Fruit fly (Drosophila melanogaster) whole organism, embryonic: Measurements from ENCODE around the gene Art8.

Source experiments
- Asciz ChIP-seq: fragments of 200-800 bp; sonication (Bioruptor generic); optimal IDR thresholded peaks from 2 replicates; lab custom pipeline; 2017; ENCODE audit warnings: missing biosample characterization, mild to moderate bottlenecking, missing genetic modification characterization, missing genetic modification reagents
- CG10209 ChIP-seq: fragments of 200-800 bp; sonication (Bioruptor generic); optimal IDR thresholded peaks from 3 replicates; lab custom pipeline; 2017; ENCODE audit warnings: missing biosample characterization, mild to moderate bottlenecking, missing genetic modification characterization, missing genetic modification reagents
- CG10543 ChIP-seq: fragments of 200-800 bp; sonication (Bioruptor generic); optimal IDR thresholded peaks from 3 replicates; lab custom pipeline; 2017; ENCODE audit warnings: missing biosample characterization, mild to moderate bottlenecking, missing genetic modification characterization, moderate library complexity
- CG11695 ChIP-seq: fragments of 200-800 bp; sonication (Bioruptor generic); IDR thresholded peaks from 3 replicates; pipeline ENCODE4 v1.3.6; 2022; ENCODE audit warnings: missing biosample characterization, missing genetic modification characterization
- CG12104 ChIP-seq: fragments of 200-800 bp; sonication (Bioruptor generic); optimal IDR thresholded peaks from 3 replicates; lab custom pipeline; 2016; ENCODE audit warnings: missing biosample characterization, missing genetic modification characterization
- CG12299 ChIP-seq: fragments of 200-800 bp; sonication (Bioruptor generic); optimal IDR thresholded peaks from 2 replicates; lab custom pipeline; 2018; ENCODE audit warnings: missing biosample characterization, mild to moderate bottlenecking, missing genetic modification characterization
- CG13894 ChIP-seq: fragments of 200-800 bp; sonication (Bioruptor generic); optimal IDR thresholded peaks from 3 replicates; lab custom pipeline; 2018; ENCODE audit warnings: missing biosample characterization, mild to moderate bottlenecking, missing genetic modification characterization, moderate library complexity
- CG14667 ChIP-seq: fragments of 200-800 bp; sonication (Bioruptor generic); IDR thresholded peaks from 2 replicates; pipeline ENCODE4 v1.3.6; 2022; ENCODE audit warnings: missing biosample characterization, missing genetic modification characterization
- CG14710 ChIP-seq: fragments of 200-800 bp; sonication (Bioruptor generic); optimal IDR thresholded peaks from 3 replicates; lab custom pipeline; 2019; ENCODE audit warnings: missing biosample characterization, mild to moderate bottlenecking, missing genetic modification characterization, moderate library complexity
- CG14860 ChIP-seq: fragments of 200-800 bp; sonication (Bioruptor generic); IDR thresholded peaks from 3 replicates; pipeline ENCODE4 v1.3.6; 2022; ENCODE audit warnings: missing biosample characterization, missing genetic modification characterization; ENCODE audit not compliant: partially characterized antibody
- CG15601 ChIP-seq: fragments of 200-800 bp; sonication (Bioruptor generic); optimal IDR thresholded peaks from 3 replicates; lab custom pipeline; 2019; ENCODE audit warnings: missing biosample characterization, mild to moderate bottlenecking, missing genetic modification characterization, moderate library complexity
- CG17328 ChIP-seq: fragments of 200-800 bp; sonication (Bioruptor generic); IDR thresholded peaks from 2 replicates; pipeline ENCODE4 v1.3.6; 2022; ENCODE audit warnings: missing biosample characterization, missing genetic modification characterization
- CG17359 ChIP-seq: fragments of 200-800 bp; sonication (Bioruptor generic); optimal IDR thresholded peaks from 3 replicates; lab custom pipeline; 2018; ENCODE audit warnings: missing biosample characterization, mild to moderate bottlenecking, missing genetic modification characterization, moderate library complexity
- CG17612 ChIP-seq: fragments of 200-800 bp; sonication (Bioruptor generic); IDR thresholded peaks from 2 replicates; pipeline ENCODE4 v1.3.6; 2022; ENCODE audit warnings: missing biosample characterization, missing genetic modification characterization
- CG2116 ChIP-seq: fragments of 200-800 bp; sonication (Bioruptor generic); optimal IDR thresholded peaks from 3 replicates; lab custom pipeline; 2018; ENCODE audit warnings: missing biosample characterization, mild to moderate bottlenecking, missing genetic modification characterization
- CG2199 ChIP-seq: fragments of 200-800 bp; sonication (Bioruptor generic); IDR thresholded peaks from 3 replicates; pipeline ENCODE4 v1.3.6; 2022; ENCODE audit warnings: missing biosample characterization, missing genetic modification characterization
- CG3407 ChIP-seq: fragments of 200-800 bp; sonication (Bioruptor generic); optimal IDR thresholded peaks from 2 replicates; lab custom pipeline; 2018; ENCODE audit warnings: missing biosample characterization, mild to moderate bottlenecking, missing genetic modification characterization
- CG4328 ChIP-seq: fragments of 200-800 bp; sonication (Bioruptor generic); optimal IDR thresholded peaks from 3 replicates; lab custom pipeline; 2017; ENCODE audit warnings: missing biosample characterization, missing genetic modification reagents, missing genetic modification characterization
- CG4730 ChIP-seq: fragments of 200-800 bp; sonication (Bioruptor generic); IDR thresholded peaks from 2 replicates; pipeline ENCODE4 v1.3.6; 2022; ENCODE audit warnings: missing biosample characterization, missing genetic modification characterization
- CG5953 ChIP-seq: fragments of 200-800 bp; sonication (Bioruptor generic); IDR thresholded peaks from 2 replicates; pipeline ENCODE4 v1.3.6; 2022; ENCODE audit warnings: missing biosample characterization, missing genetic modification characterization
- CG9932 ChIP-seq: fragments of 200-800 bp; sonication (Bioruptor generic); IDR thresholded peaks from 2 replicates; pipeline ENCODE4 v1.3.6; 2022; ENCODE audit warnings: missing biosample characterization, missing genetic modification characterization
- CoRest ChIP-seq: fragments of 200-800 bp; sonication (Bioruptor generic); optimal IDR thresholded peaks from 3 replicates; lab custom pipeline; 2018; ENCODE audit warnings: missing biosample characterization, mild to moderate bottlenecking, missing genetic modification characterization, moderate library complexity
- Fer3 ChIP-seq: fragments of 200-800 bp; sonication (Bioruptor generic); optimal IDR thresholded peaks from 2 replicates; lab custom pipeline; 2018; ENCODE audit warnings: missing biosample characterization, mild to moderate bottlenecking, missing genetic modification characterization, moderate library complexity
- Hey ChIP-seq: fragments of 200-800 bp; sonication (Bioruptor generic); optimal IDR thresholded peaks from 3 replicates; lab custom pipeline; 2018; ENCODE audit warnings: missing biosample characterization, mild to moderate bottlenecking, missing genetic modification characterization
- NC2α ChIP-seq: fragments of 200-800 bp; sonication (Bioruptor generic); optimal IDR thresholded peaks from 2 replicates; lab custom pipeline; 2016; ENCODE audit warnings: missing biosample characterization, missing genetic modification characterization
- Nf-YC ChIP-seq: fragments of 200-800 bp; optimal IDR thresholded peaks from 3 replicates; lab custom pipeline; 2019; ENCODE audit warnings: missing biosample characterization, mild to moderate bottlenecking, missing genetic modification characterization, moderate library complexity
- Pdp1 ChIP-seq, 2 experiments: fragments of 200-800 bp; sonication (Bioruptor generic); optimal IDR thresholded peaks; 3 replicates each; lab custom pipeline; 2016; ENCODE audit warnings: missing biosample characterization in 2 of 2, missing genetic modification characterization in 2 of 2, mild to moderate bottlenecking in 1 of 2, moderate library complexity in 1 of 2
- Ravus ChIP-seq: fragments of 200-800 bp; sonication (Bioruptor generic); IDR thresholded peaks from 2 replicates; pipeline ENCODE4 v1.3.6; 2022; ENCODE audit warnings: missing biosample characterization, missing genetic modification characterization
- Six4 ChIP-seq: fragments of 200-800 bp; sonication (Bioruptor generic); optimal IDR thresholded peaks from 2 replicates; lab custom pipeline; 2016; ENCODE audit warnings: missing biosample characterization, missing genetic modification characterization
- Sox100B ChIP-seq: fragments of 200-800 bp; sonication (Bioruptor generic); optimal IDR thresholded peaks from 3 replicates; lab custom pipeline; 2018; ENCODE audit warnings: missing biosample characterization, mild to moderate bottlenecking, missing genetic modification characterization
- Xrp1 ChIP-seq: fragments of 200-800 bp; sonication (Bioruptor generic); IDR thresholded peaks from 2 replicates; pipeline ENCODE4 v1.3.6; 2022; ENCODE audit warnings: missing biosample characterization, missing genetic modification characterization
- bcd ChIP-seq: fragments of 200-800 bp; sonication (Bioruptor generic); optimal IDR thresholded peaks from 2 replicates; lab custom pipeline; 2017; ENCODE audit warnings: missing biosample characterization, mild to moderate bottlenecking, missing genetic modification characterization
- caup ChIP-seq: fragments of 200-800 bp; sonication (Bioruptor generic); optimal IDR thresholded peaks from 3 replicates; lab custom pipeline; 2017; ENCODE audit warnings: missing biosample characterization, mild to moderate bottlenecking, missing genetic modification characterization, moderate library complexity; ENCODE audit not compliant: severe bottlenecking
- chn ChIP-seq: fragments of 200-800 bp; sonication (Bioruptor generic); optimal IDR thresholded peaks from 2 replicates; lab custom pipeline; 2016; ENCODE audit warnings: missing biosample characterization, missing genetic modification characterization
- corto ChIP-seq: fragments of 200-800 bp; sonication (Bioruptor generic); optimal IDR thresholded peaks from 2 replicates; lab custom pipeline; 2016; ENCODE audit warnings: missing biosample characterization, mild to moderate bottlenecking, missing genetic modification characterization, moderate library complexity
- croc ChIP-seq: fragments of 200-800 bp; sonication (Bioruptor generic); conservative IDR thresholded peaks from 3 replicates; pipeline ENCODE4 v1.3.6; 2022; ENCODE audit warnings: missing biosample characterization, missing genetic modification characterization
- dysf ChIP-seq: fragments of 200-800 bp; sonication (Bioruptor generic); IDR thresholded peaks from 3 replicates; pipeline ENCODE4 v1.3.6; 2022; ENCODE audit warnings: missing biosample characterization, missing genetic modification characterization
- gce ChIP-seq: fragments of 200-800 bp; sonication (Bioruptor generic); IDR thresholded peaks from 3 replicates; pipeline ENCODE4 v1.3.6; 2022; ENCODE audit warnings: missing biosample characterization, missing genetic modification characterization
- ind ChIP-seq: fragments of 200-800 bp; sonication (Bioruptor generic); optimal IDR thresholded peaks from 3 replicates; lab custom pipeline; 2016; ENCODE audit warnings: missing biosample characterization, missing genetic modification characterization
- knrl ChIP-seq: fragments of 200-800 bp; sonication (Bioruptor generic); IDR thresholded peaks from 3 replicates; pipeline ENCODE4 v1.3.6; 2022; ENCODE audit warnings: missing biosample characterization, missing genetic modification characterization; ENCODE audit not compliant: partially characterized antibody
- nau ChIP-seq: fragments of 200-800 bp; sonication (Bioruptor generic); optimal IDR thresholded peaks from 3 replicates; lab custom pipeline; 2017; ENCODE audit warnings: missing biosample characterization, mild to moderate bottlenecking, missing genetic modification characterization, missing genetic modification reagents
- nmo ChIP-seq: fragments of 200-800 bp; sonication (Bioruptor generic); optimal IDR thresholded peaks from 2 replicates; lab custom pipeline; 2018; ENCODE audit warnings: missing biosample characterization, mild to moderate bottlenecking, missing genetic modification characterization, moderate library complexity
- onecut ChIP-seq: fragments of 200-800 bp; sonication (Bioruptor generic); IDR thresholded peaks from 2 replicates; pipeline ENCODE4 v1.3.6; 2022; ENCODE audit warnings: missing biosample characterization, missing genetic modification characterization
- peb ChIP-seq: fragments of 200-800 bp; sonication (Bioruptor generic); IDR thresholded peaks from 2 replicates; pipeline ENCODE4 v1.3.6; 2022; ENCODE audit warnings: missing biosample characterization, missing genetic modification characterization
- pros ChIP-seq: fragments of 200-800 bp; sonication (Bioruptor generic); optimal IDR thresholded peaks from 3 replicates; lab custom pipeline; 2019; ENCODE audit warnings: missing biosample characterization, mild to moderate bottlenecking, missing genetic modification characterization, moderate library complexity
- pzg ChIP-seq: fragments of 200-800 bp; sonication (Bioruptor generic); optimal IDR thresholded peaks from 3 replicates; lab custom pipeline; 2018; ENCODE audit warnings: missing biosample characterization, mild to moderate bottlenecking, missing genetic modification characterization, moderate library complexity
- sna ChIP-seq: fragments of 200-800 bp; sonication (Bioruptor generic); IDR thresholded peaks from 2 replicates; pipeline ENCODE4 v1.3.6; 2022; ENCODE audit warnings: missing biosample characterization, missing genetic modification characterization; ENCODE audit not compliant: partially characterized antibody
- so ChIP-seq: fragments of 200-800 bp; sonication (Bioruptor generic); IDR thresholded peaks from 3 replicates; pipeline ENCODE4 v1.3.6; 2022; ENCODE audit warnings: missing biosample characterization, missing genetic modification characterization
- tup ChIP-seq: fragments of 200-800 bp; sonication (Bioruptor generic); optimal IDR thresholded peaks from 2 replicates; lab custom pipeline; 2016; ENCODE audit warnings: missing biosample characterization, mild to moderate bottlenecking, missing genetic modification characterization, moderate library complexity
- vfl ChIP-seq: fragments of 200-800 bp; sonication (Bioruptor generic); optimal IDR thresholded peaks from 2 replicates; lab custom pipeline; 2016; ENCODE audit warnings: missing biosample characterization, missing genetic modification characterization

Art8 gene

dm6 chr2L:10986138-10986537 lies 24.7 kb downstream of the Art8 start (continued):
- TF ChIP-seq tup (GFP tag; lab: Kevin White, UChicago) (no peak), CG17328 (no peak), CG2199 (peak; percentile 82; the same call in 2 of the 3 replicates), CG9932 (peak; percentile 58), Six4 (peak; percentile 12), sna (no peak), dysf (no peak), onecut (GFP tag; lab: Robert Waterston, UW) (peak; percentile 65), CG4328 (GFP tag; lab: Kevin White, UChicago) (peak; percentile 44), CG12299 (tag; lab: Kevin White, UChicago) (no peak), CG5953 (GFP tag; lab: Robert Waterston, UW) (peak; percentile 47), CG15601 (tag; lab: Kevin White, UChicago) (no peak), NC2α (GFP tag; lab: Kevin White, UChicago) (no peak), CG10209 (GFP tag; lab: Kevin White, UChicago) (no peak), CG17359 (tag; lab: Kevin White, UChicago) (peak; percentile 61), nmo (GFP tag; lab: Kevin White, UChicago) (peak; percentile 48), knrl (GFP tag; lab: Robert Waterston, UW) (peak; percentile 19; the same call in 1 of the 3 replicates), corto (GFP tag; lab: Kevin White, UChicago) (no peak), bcd (GFP tag; lab: Kevin White, UChicago) (peak; percentile 27), CG11695 (GFP tag; lab: Robert Waterston, UW) (peak; percentile 58; the same call in 1 of the 3 replicates), Nf-YC (tag; lab: Kevin White, UChicago) (no peak), nau (GFP tag; lab: Kevin White, UChicago) (no peak), so (GFP tag; lab: Robert Waterston, UW) (0 out of 3 replicates have a peak, but pooled peaks have one; percentile 62), Fer3 (tag; lab: Kevin White, UChicago) (peak; percentile 42), CG14667 (GFP tag; lab: Robert Waterston, UW) (peak; percentile 38; the same call in 1 of the 2 replicates), pzg (GFP tag; lab: Kevin White, UChicago) (peak; percentile 16), CG3407 (GFP tag; lab: Kevin White, UChicago) (no peak), CG17612 (GFP tag; lab: Robert Waterston, UW) (peak; percentile 26; the same call in 1 of the 2 replicates), peb (GFP tag; lab: Robert Waterston, UW) (peak; percentile 36; the same call in 1 of the 2 replicates), CG12104 (GFP tag; lab: Kevin White, UChicago) (no peak), Asciz (peak; percentile 7), Ravus (GFP tag; lab: Robert Waterston, UW) (no peak), ind (GFP tag; lab: Kevin White, UChicago) (peak; percentile 43), Xrp1 (peak; percentile 74), CG4730 (GFP tag; lab: Robert Waterston, UW) (0 out of 2 replicates have a peak, but pooled peaks have one; percentile 23), caup (GFP tag; lab: Kevin White, UChicago) (peak; percentile 36), CG14710 (tag; lab: Kevin White, UChicago) (peak; percentile 47), CoRest (tag; lab: Kevin White, UChicago) (no peak), Pdp1 (GFP tag; optimal IDR thresholded peaks at IDR 0.05; lab: Kevin White, UChicago) (peak in 1 of 2 experiments; percentile 19), CG13894 (tag; lab: Kevin White, UChicago) (no peak), vfl (GFP tag; lab: Kevin White, UChicago) (no peak), pros (GFP tag; lab: Kevin White, UChicago) (no peak), Sox100B (GFP tag; lab: Kevin White, UChicago) (peak; percentile 38), Hey (tag; lab: Kevin White, UChicago) (no peak), croc (GFP tag; lab: Robert Waterston, UW) (peak; percentile 58), CG2116 (GFP tag; lab: Kevin White, UChicago) (no peak), CG10543 (GFP tag; lab: Kevin White, UChicago) (no peak), chn (GFP tag; lab: Kevin White, UChicago) (no peak), CG14860 (no peak), gce (GFP tag; lab: Robert Waterston, UW) (no peak; the same call in 2 of the 3 replicates)
